Fruit fly (Drosophila melanogaster) whole organism, embryonic: ENCODE data around the gene Pp2A-29B.

Source experiments
- Atf6 ChIP-seq: fragments of 200-800 bp; sonication (Bioruptor generic); IDR thresholded peaks from 2 replicates; pipeline ENCODE4 v1.3.6; 2022; ENCODE audit warnings: missing biosample characterization, missing genetic modification characterization
- Bteb2 ChIP-seq: fragments of 200-800 bp; sonication (Bioruptor generic); optimal IDR thresholded peaks from 2 replicates; lab custom pipeline; 2016; ENCODE audit warnings: missing biosample characterization, missing genetic modification characterization
- CG10147 ChIP-seq: fragments of 200-800 bp; sonication (Bioruptor generic); optimal IDR thresholded peaks from 2 replicates; lab custom pipeline; 2019; ENCODE audit warnings: missing biosample characterization, mild to moderate bottlenecking, missing genetic modification characterization, moderate library complexity
- CG12236 ChIP-seq: fragments of 200-800 bp; sonication (Bioruptor generic); optimal IDR thresholded peaks from 2 replicates; lab custom pipeline; 2016; ENCODE audit warnings: missing biosample characterization, missing genetic modification characterization
- CG1233 ChIP-seq: fragments of 200-800 bp; sonication (Bioruptor generic); optimal IDR thresholded peaks from 4 replicates; lab custom pipeline; 2018; ENCODE audit warnings: missing biosample characterization, mild to moderate bottlenecking, missing genetic modification characterization
- CG14965 ChIP-seq: fragments of 200-800 bp; sonication (Bioruptor generic); optimal IDR thresholded peaks from 2 replicates; lab custom pipeline; 2016; ENCODE audit warnings: missing biosample characterization, missing genetic modification characterization, borderline replicate concordance
- CG17385 ChIP-seq: fragments of 200-800 bp; sonication (Bioruptor generic); optimal IDR thresholded peaks from 3 replicates; lab custom pipeline; 2018; ENCODE audit warnings: missing biosample characterization, mild to moderate bottlenecking, missing genetic modification characterization
- CG17912 ChIP-seq: fragments of 200-800 bp; sonication (Bioruptor generic); optimal IDR thresholded peaks from 2 replicates; lab custom pipeline; 2018; ENCODE audit warnings: missing biosample characterization, mild to moderate bottlenecking, missing genetic modification characterization
- CG18011 ChIP-seq: fragments of 200-800 bp; sonication (Bioruptor generic); optimal IDR thresholded peaks from 2 replicates; lab custom pipeline; 2017; ENCODE audit warnings: missing biosample characterization, missing genetic modification characterization, mild to moderate bottlenecking, moderate library complexity, missing genotype
- CG2116 ChIP-seq: fragments of 200-800 bp; sonication (Bioruptor generic); optimal IDR thresholded peaks from 3 replicates; lab custom pipeline; 2018; ENCODE audit warnings: missing biosample characterization, mild to moderate bottlenecking, missing genetic modification characterization
- CG31224 ChIP-seq: fragments of 200-800 bp; sonication (Bioruptor generic); IDR thresholded peaks from 2 replicates; pipeline ENCODE4 v1.3.6; 2022; ENCODE audit warnings: missing biosample characterization, missing genetic modification characterization
- CG3726 ChIP-seq: fragments of 200-800 bp; sonication (Bioruptor generic); IDR thresholded peaks from 3 replicates; pipeline ENCODE4, ENCODE4 v1.3.6; 2022; ENCODE audit warnings: missing biosample characterization, missing genetic modification characterization
- CG4854 ChIP-seq: fragments of 200-800 bp; sonication (Bioruptor generic); optimal IDR thresholded peaks from 2 replicates; lab custom pipeline; 2016; ENCODE audit warnings: missing biosample characterization, missing genetic modification characterization, inconsistent platforms
- CG6683 ChIP-seq: fragments of 200-800 bp; sonication (Bioruptor generic); optimal IDR thresholded peaks from 2 replicates; lab custom pipeline; 2017; ENCODE audit warnings: missing biosample characterization, mild to moderate bottlenecking, missing genetic modification characterization, missing genetic modification reagents
- CG8089 ChIP-seq: fragments of 200-800 bp; sonication (Bioruptor generic); optimal IDR thresholded peaks from 3 replicates; lab custom pipeline; 2016; ENCODE audit warnings: missing biosample characterization, missing genetic modification characterization
- CG9609 ChIP-seq: fragments of 200-800 bp; sonication (Bioruptor generic); optimal IDR thresholded peaks from 3 replicates; lab custom pipeline; 2016; ENCODE audit warnings: missing biosample characterization, missing genetic modification characterization
- CHES-1-like ChIP-seq: fragments of 200-800 bp; sonication (Bioruptor generic); optimal IDR thresholded peaks from 2 replicates; lab custom pipeline; 2016; ENCODE audit warnings: missing biosample characterization, missing genetic modification characterization
- CTCF ChIP-seq: fragments of 200-800 bp; sonication (Bioruptor generic); optimal IDR thresholded peaks from 2 replicates; lab custom pipeline; 2017; ENCODE audit warnings: missing biosample characterization, mild to moderate bottlenecking, missing genetic modification characterization, moderate library complexity
- D19A ChIP-seq: fragments of 200-800 bp; optimal IDR thresholded peaks from 3 replicates; lab custom pipeline; 2019; ENCODE audit warnings: missing biosample characterization, mild to moderate bottlenecking, missing genetic modification characterization, moderate library complexity
- Eip74EF ChIP-seq, 2 experiments: fragments of 200-800 bp in 1 of 2; fragments of >200 bp in 1 of 2; sonication (Bioruptor generic) in 1 of 2; optimal IDR thresholded peaks; 2 replicates each; lab custom pipeline; 2017 to 2019; ENCODE audit warnings: missing biosample characterization in 2 of 2, missing genetic modification characterization in 2 of 2, mild to moderate bottlenecking in 1 of 2, moderate library complexity in 1 of 2
- Fer3 ChIP-seq: fragments of 200-800 bp; sonication (Bioruptor generic); optimal IDR thresholded peaks from 2 replicates; lab custom pipeline; 2018; ENCODE audit warnings: missing biosample characterization, mild to moderate bottlenecking, missing genetic modification characterization, moderate library complexity
- Hey ChIP-seq: fragments of 200-800 bp; sonication (Bioruptor generic); optimal IDR thresholded peaks from 3 replicates; lab custom pipeline; 2018; ENCODE audit warnings: missing biosample characterization, mild to moderate bottlenecking, missing genetic modification characterization
- Hmx ChIP-seq: fragments of 200-800 bp; sonication (Bioruptor generic); optimal IDR thresholded peaks from 2 replicates; lab custom pipeline; 2016; ENCODE audit warnings: missing biosample characterization, missing genetic modification characterization
- MBD-R2 ChIP-seq: fragments of 200-800 bp; sonication (Bioruptor generic); IDR thresholded peaks from 2 replicates; pipeline ENCODE4 v1.3.6; 2022; ENCODE audit warnings: missing biosample characterization, missing genetic modification characterization
- Oaz ChIP-seq: fragments of 200-800 bp; sonication (Bioruptor generic); IDR thresholded peaks from 2 replicates; pipeline ENCODE4 v1.3.6; 2022; ENCODE audit warnings: missing biosample characterization, missing genetic modification characterization
- PHDP ChIP-seq: fragments of 200-800 bp; sonication (Bioruptor generic); optimal IDR thresholded peaks from 3 replicates; lab custom pipeline; 2018; ENCODE audit warnings: missing biosample characterization, mild to moderate bottlenecking, missing genetic modification characterization, moderate library complexity
- Ptx1 ChIP-seq: fragments of 200-800 bp; sonication (Bioruptor generic); IDR thresholded peaks from 2 replicates; pipeline ENCODE4 v1.3.6; 2022; ENCODE audit warnings: missing biosample characterization, missing genetic modification characterization
- Taf1 ChIP-seq: fragments of 200-800 bp; sonication (Bioruptor generic); IDR thresholded peaks from 2 replicates; pipeline ENCODE4 v1.3.6; 2022; ENCODE audit warnings: missing biosample characterization, missing genetic modification characterization
- abd-A ChIP-seq: fragments of 200-800 bp; sonication (Bioruptor generic); optimal IDR thresholded peaks from 3 replicates; lab custom pipeline; 2019; ENCODE audit warnings: missing biosample characterization, mild to moderate bottlenecking, missing genetic modification characterization, moderate library complexity
- al ChIP-seq: fragments of 200-800 bp; sonication (Bioruptor generic); IDR thresholded peaks from 2 replicates; pipeline ENCODE4 v1.3.6; 2022; ENCODE audit warnings: missing biosample characterization, missing genetic modification characterization
- cas ChIP-seq: fragments of 200-800 bp; sonication (Bioruptor generic); IDR thresholded peaks from 2 replicates; pipeline ENCODE4 v1.3.6; 2022; ENCODE audit warnings: missing biosample characterization, missing genetic modification characterization
- cato ChIP-seq: fragments of 200-800 bp; sonication (Bioruptor generic); optimal IDR thresholded peaks from 2 replicates; lab custom pipeline; 2016; ENCODE audit warnings: missing biosample characterization, missing genetic modification characterization, borderline replicate concordance
- cg ChIP-seq: fragments of 200-800 bp; sonication (Bioruptor generic); optimal IDR thresholded peaks from 3 replicates; lab custom pipeline; 2019; ENCODE audit warnings: missing biosample characterization, mild to moderate bottlenecking, missing genetic modification characterization, moderate library complexity
- eve ChIP-seq, 2 experiments: fragments of >200 bp; optimal IDR thresholded peaks; 2 replicates each; lab custom pipeline; 2017; ENCODE audit warnings: missing biosample characterization in 2 of 2, missing genetic modification characterization in 2 of 2
- exex ChIP-seq: fragments of 200-800 bp; sonication (Bioruptor generic); optimal IDR thresholded peaks from 4 replicates; lab custom pipeline; 2018; ENCODE audit warnings: missing biosample characterization, mild to moderate bottlenecking, missing genetic modification characterization, moderate library complexity
- gro ChIP-seq: fragments of 200-800 bp; sonication (Bioruptor generic); optimal IDR thresholded peaks from 2 replicates; lab custom pipeline; 2016; ENCODE audit warnings: missing biosample characterization, missing genetic modification characterization
- gsb-n ChIP-seq: fragments of 200-800 bp; sonication (Bioruptor generic); optimal IDR thresholded peaks from 3 replicates; lab custom pipeline; 2018; ENCODE audit warnings: missing biosample characterization, mild to moderate bottlenecking, missing genetic modification characterization
- gt ChIP-seq: fragments of 200-800 bp; sonication (Bioruptor generic); IDR thresholded peaks from 2 replicates; pipeline ENCODE4 v1.3.6; 2022; ENCODE audit warnings: missing biosample characterization, missing genetic modification characterization
- ken ChIP-seq: fragments of 200-800 bp; sonication (Bioruptor generic); IDR thresholded peaks from 3 replicates; pipeline ENCODE4 v1.3.6; 2022; ENCODE audit warnings: missing biosample characterization, missing genetic modification characterization
- lab ChIP-seq: fragments of 200-800 bp; sonication (Bioruptor generic); optimal IDR thresholded peaks from 3 replicates; lab custom pipeline; 2017; ENCODE audit warnings: missing biosample characterization, missing genetic modification characterization, mild to moderate bottlenecking, moderate library complexity, missing genetic modification reagents
- lbe ChIP-seq: fragments of 200-800 bp; sonication (Bioruptor generic); optimal IDR thresholded peaks from 2 replicates; lab custom pipeline; 2016; ENCODE audit warnings: missing biosample characterization, mild to moderate bottlenecking, missing genetic modification characterization
- mld ChIP-seq: fragments of 200-800 bp; sonication (Bioruptor generic); IDR thresholded peaks from 3 replicates; pipeline ENCODE4 v1.3.6; 2022; ENCODE audit warnings: missing biosample characterization, missing genetic modification characterization; ENCODE audit not compliant: partially characterized antibody
- nerfin-1 ChIP-seq: fragments of 200-800 bp; sonication (Bioruptor generic); optimal IDR thresholded peaks from 3 replicates; lab custom pipeline; 2019; ENCODE audit warnings: missing biosample characterization, mild to moderate bottlenecking, missing genetic modification characterization, moderate library complexity
- otp ChIP-seq: fragments of 200-800 bp; sonication (Bioruptor generic); IDR thresholded peaks from 3 replicates; pipeline ENCODE4, ENCODE4 v1.3.6; 2022; ENCODE audit warnings: missing biosample characterization, missing genetic modification characterization
- pfk ChIP-seq: fragments of 200-800 bp; sonication (Bioruptor generic); optimal IDR thresholded peaks from 2 replicates; lab custom pipeline; 2018; ENCODE audit warnings: missing biosample characterization, mild to moderate bottlenecking, missing genetic modification characterization, moderate library complexity
- phol ChIP-seq: fragments of 200-800 bp; sonication (Bioruptor generic); optimal IDR thresholded peaks from 3 replicates; lab custom pipeline; 2018; ENCODE audit warnings: missing biosample characterization, mild to moderate bottlenecking, missing genetic modification characterization, moderate library complexity
- pita ChIP-seq: fragments of 200-800 bp; sonication (Bioruptor generic); optimal IDR thresholded peaks from 2 replicates; lab custom pipeline; 2017; ENCODE audit warnings: missing biosample characterization, mild to moderate bottlenecking, missing genetic modification characterization
- prd ChIP-seq, 3 experiments: fragments of >200 bp in 2 of 3; fragments of 200-800 bp in 1 of 3; sonication (Bioruptor generic) in 1 of 3; optimal IDR thresholded peaks in 2 of 3; IDR thresholded peaks in 1 of 3; 2 replicates in 2 of 3; 3 replicates in 1 of 3; pipeline versions ENCODE4 v1.3.6 to Lab custom; 2017 to 2022; ENCODE audit warnings: missing biosample characterization in 1 of 3, missing genetic modification characterization in 1 of 3
- slbo ChIP-seq: fragments of 200-800 bp; sonication (Bioruptor generic); IDR thresholded peaks from 2 replicates; pipeline ENCODE4 v1.3.6; 2022; ENCODE audit warnings: missing biosample characterization, missing genetic modification characterization
- tin ChIP-seq: fragments of 200-800 bp; sonication (Bioruptor generic); optimal IDR thresholded peaks from 3 replicates; lab custom pipeline; 2016; ENCODE audit warnings: missing biosample characterization, missing genetic modification characterization
- usp ChIP-seq: fragments of >200 bp; optimal IDR thresholded peaks from 2 replicates; lab custom pipeline; 2017; ENCODE audit warnings: missing biosample characterization, missing genetic modification characterization

Pp2A-29B gene

dm6 chr2L:8376717-8377116 is 10.9 kb downstream of the Pp2A-29B start, which contains the start of the genes CG13390 and CG17294 (continued):
- TF ChIP-seq Hmx (GFP tag; lab: Kevin White, UChicago) (peak; percentile 85), usp (no peak), CG6683 (peak; percentile 99), Eip74EF (GFP tag; optimal IDR thresholded peaks at IDR 0.05; lab: Kevin White, UChicago) (peak in 1 of 2 experiments; percentile 100), pita (GFP tag; lab: Kevin White, UChicago) (no peak), CG17385 (GFP tag; lab: Kevin White, UChicago) (peak; percentile 99), mld (no peak), pfk (GFP tag; lab: Kevin White, UChicago) (peak; percentile 79), Atf6 (GFP tag; lab: Robert Waterston, UW) (peak; percentile 100), CG12236 (peak; percentile 85), tin (peak; percentile 99), gt (GFP tag; lab: Robert Waterston, UW) (peak; percentile 99), D19A (tag; lab: Kevin White, UChicago) (peak; percentile 98), MBD-R2 (peak; percentile 100), CG31224 (GFP tag; lab: Robert Waterston, UW) (peak; percentile 99), Bteb2 (GFP tag; lab: Kevin White, UChicago) (peak; percentile 98), CG3726 (GFP tag; lab: Robert Waterston, UW) (peak; percentile 99), CG1233 (GFP tag; lab: Kevin White, UChicago) (peak; percentile 99), CG14965 (GFP tag; lab: Kevin White, UChicago) (peak; percentile 37), CG17912 (GFP tag; lab: Kevin White, UChicago) (peak; percentile 99), cas (GFP tag; lab: Robert Waterston, UW) (peak; percentile 99), ken (peak; percentile 99), al (GFP tag; lab: Robert Waterston, UW) (peak; percentile 100), gsb-n (peak; percentile 99), Fer3 (peak; percentile 100), prd (optimal IDR thresholded peaks at IDR 0.05; lab: Kevin White, UChicago) (no peak), prd (GFP tag; IDR thresholded peaks at IDR 0.05; lab: Robert Waterston, UW) (peak; percentile 100), CG4854 (GFP tag; lab: Kevin White, UChicago) (peak; percentile 97), phol (tag; lab: Kevin White, UChicago) (peak; percentile 99), exex (tag; lab: Kevin White, UChicago) (peak; percentile 98), CG2116 (peak; percentile 92), eve (GFP tag; optimal IDR thresholded peaks at IDR 0.05; lab: Kevin White, UChicago) (no peak), lab (GFP tag; lab: Kevin White, UChicago) (peak; percentile 100), CHES-1-like (GFP tag; lab: Kevin White, UChicago) (peak; percentile 87), CTCF (peak; percentile 79), CG10147 (GFP tag; lab: Kevin White, UChicago) (peak; percentile 99), cg (GFP tag; lab: Kevin White, UChicago) (no peak), cato (peak; percentile 98), CG8089 (peak; percentile 81), otp (GFP tag; lab: Robert Waterston, UW) (peak; percentile 99), Ptx1 (peak; percentile 100), CG18011 (GFP tag; lab: Kevin White, UChicago) (peak; percentile 92), Taf1 (GFP tag; lab: Robert Waterston, UW) (peak; percentile 99), nerfin-1 (tag; lab: Kevin White, UChicago) (peak; percentile 99), abd-A (peak; percentile 98), lbe (GFP tag; lab: Kevin White, UChicago) (peak; percentile 99), PHDP (tag; lab: Kevin White, UChicago) (peak; percentile 100), gro (GFP tag; lab: Kevin White, UChicago) (peak; percentile 97), CG9609 (GFP tag; lab: Kevin White, UChicago) (peak; percentile 91), Oaz (GFP tag; lab: Robert Waterston, UW) (peak; percentile 99), Hey (tag; lab: Kevin White, UChicago) (peak; percentile 92), slbo (GFP tag; lab: Robert Waterston, UW) (peak; percentile 100)
